Worm (Caenorhabditis elegans): Measurements from ENCODE around the gene C53B7.3.

- TF ChIP-seq unc-62 (GFP tag; optimal IDR thresholded peaks at IDR 0.05) (no peak), pha-4 (tag; optimal IDR thresholded peaks at IDR 0.05) (no peak), lin-13 (tag; optimal IDR thresholded peaks at IDR 0.05) (no peak), nhr-76 (tag; optimal IDR thresholded peaks at IDR 0.05) (no peak), snpc-4 (tag; optimal IDR thresholded peaks at IDR 0.05) (no peak), elt-3 (tag; optimal IDR thresholded peaks at IDR 0.05) (no peak)
These were observed 40.1 kb upstream of the C53B7.3 start for ce11 chrX:6804405-6804804.

All from whole organism, mixed stage, embryonic.